Worm (Caenorhabditis elegans): Measurements from ENCODE around the gene K12H6.4.

ce11 chrII:2856114-2856513 lies 32.0 kb upstream of the K12H6.4 start:
- TF ChIP-seq flt-1 (GFP tag; IDR thresholded peaks at IDR 0.05): no peak
- TF ChIP-seq ztf-29 (GFP tag; IDR thresholded peaks at IDR 0.05): no peak
- TF ChIP-seq ref-1 (GFP tag; conservative IDR thresholded peaks at IDR 0.05): no peak
- no peak for TF ChIP-seq cog-1 (tag; optimal IDR thresholded peaks at IDR 0.05)
- TF ChIP-seq ztf-23 (GFP tag; IDR thresholded peaks at IDR 0.05): no peak
- no peak for TF ChIP-seq med-1 (GFP tag; optimal IDR thresholded peaks at IDR 0.05; ENCODE audit: insufficient read depth)
- TF ChIP-seq T22C8.4 (GFP tag; IDR thresholded peaks at IDR 0.05): no peak

All from whole organism, midembryonic.